Worm (Caenorhabditis elegans): ENCODE measurements around the gene F54D12.9.
A peak's percentile ranks its signal among the peaks of the same experiment; 100 is the strongest.

The F54D12.9 gene

DNA sequence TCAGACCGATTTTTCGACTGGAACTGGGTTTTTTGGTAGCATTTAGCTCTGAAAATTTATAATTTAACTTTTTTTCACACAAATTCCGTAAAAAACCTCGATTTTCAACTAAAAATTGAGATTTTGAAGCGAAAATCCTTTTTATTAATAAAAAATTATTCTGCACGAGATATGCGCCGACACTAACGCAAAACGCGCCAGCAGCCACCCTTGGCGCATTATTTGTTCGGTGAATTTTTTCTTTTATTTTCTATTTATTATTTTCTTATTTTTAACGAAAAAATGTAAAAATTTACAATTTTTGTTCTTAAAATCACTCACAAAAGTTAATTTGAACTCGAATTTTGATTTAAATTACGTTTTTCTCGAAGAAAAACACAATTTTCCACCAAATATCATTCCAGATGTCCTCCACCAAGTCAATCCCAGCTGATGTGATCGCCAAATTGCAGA is 20.7 kb upstream of the F54D12.9 start, which contains the start of gene Y51H7C.7:
Gene Y51H7C.7 (plus strand): TSS at position 403 of the 453 bp plus-strand sequence.
- TF ChIP-seq drap-1 (GFP tag; optimal IDR thresholded peaks at IDR 0.05) (no peak), mep-1 (tag; optimal IDR thresholded peaks at IDR 0.05) (peak; percentile 50), lin-13 (tag; optimal IDR thresholded peaks at IDR 0.05) (peak; percentile 44)

DNA sequence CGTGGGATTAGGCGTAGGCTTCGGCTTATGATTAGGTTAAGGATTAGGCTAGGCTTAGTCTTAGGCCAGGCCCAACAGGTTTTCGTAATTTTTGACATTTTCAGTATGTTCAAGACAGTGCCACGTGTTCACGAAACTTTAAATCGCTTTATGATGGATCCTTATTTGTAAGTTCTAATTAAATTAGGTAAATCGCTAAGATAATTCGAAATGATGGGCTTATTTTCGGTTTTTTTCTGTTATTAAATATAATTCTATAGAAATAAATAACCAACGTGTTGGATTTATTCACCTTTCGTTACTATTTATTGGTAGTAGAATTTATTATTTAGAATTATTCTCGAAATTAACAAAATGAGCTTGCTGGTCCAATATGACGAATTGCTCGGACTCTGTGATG is 20.0 kb upstream of the F54D12.9 start, which contains the start of gene Y51H7C.8:
Gene Y51H7C.8 (plus strand): TSS at position 301 of the 400 bp plus-strand sequence.
- TF ChIP-seq snpc-4 (tag; optimal IDR thresholded peaks at IDR 0.05) (no peak), hlh-1 (tag; optimal IDR thresholded peaks at IDR 0.05) (no peak)

ce11 chrII:1400105-1400504 is 18.6 kb upstream of the F54D12.9 start, which contains the start of gene F54D12.1:
F54D12.1 (plus strand) TSS chrII:1400405.
- TF ChIP-seq mab-5 (tag; optimal IDR thresholded peaks at IDR 0.05) (no peak), nhr-76 (tag; optimal IDR thresholded peaks at IDR 0.05) (no peak), sptf-1 (tag; optimal IDR thresholded peaks at IDR 0.05) (no peak), lsy-2 (tag; optimal IDR thresholded peaks at IDR 0.05) (no peak), snpc-4 (tag; optimal IDR thresholded peaks at IDR 0.05) (no peak), blmp-1 (tag; optimal IDR thresholded peaks at IDR 0.05) (no peak), sem-2 (GFP tag; optimal IDR thresholded peaks at IDR 0.05) (no peak), ham-2 (GFP tag; optimal IDR thresholded peaks at IDR 0.05) (no peak)

- TF ChIP-seq unc-39 (tag; optimal IDR thresholded peaks at IDR 0.05), result no peak
Observed at ce11 chrII:1398396-1398795, 16.9 kb upstream of the F54D12.9 start, which contains the start of gene F54D12.2. F54D12.2 (plus strand) TSS chrII:1398696.

DNA sequence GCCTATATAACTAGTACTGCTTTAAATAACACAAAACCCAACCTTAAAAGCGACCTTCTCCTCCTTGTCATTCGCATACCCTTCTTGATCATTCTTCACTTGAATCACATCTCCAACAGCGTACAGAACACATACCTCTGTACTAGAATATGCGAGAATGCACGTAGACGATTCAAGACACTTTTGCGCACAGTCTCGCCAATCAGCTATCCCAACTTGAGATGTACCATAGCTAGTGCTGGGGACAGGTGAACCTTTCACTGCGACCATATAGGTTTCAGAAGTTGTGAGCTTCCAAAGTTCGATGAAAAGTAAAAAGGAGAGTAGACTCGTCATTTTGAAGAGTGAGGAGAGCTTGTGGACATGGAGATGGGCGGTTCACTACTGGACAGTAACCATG is 16.2 kb upstream of the F54D12.9 start, which contains the start of gene F54D12.8:
Gene F54D12.8 (minus strand): TSS at position 336 of the 400 bp plus-strand sequence.
- TF ChIP-seq unc-39 (tag; optimal IDR thresholded peaks at IDR 0.05) (no peak), lin-32 (GFP tag; optimal IDR thresholded peaks at IDR 0.05) (no peak), elt-1 (tag; optimal IDR thresholded peaks at IDR 0.05; ENCODE audit: borderline replicate concordance, insufficient read depth) (no peak)

DNA sequence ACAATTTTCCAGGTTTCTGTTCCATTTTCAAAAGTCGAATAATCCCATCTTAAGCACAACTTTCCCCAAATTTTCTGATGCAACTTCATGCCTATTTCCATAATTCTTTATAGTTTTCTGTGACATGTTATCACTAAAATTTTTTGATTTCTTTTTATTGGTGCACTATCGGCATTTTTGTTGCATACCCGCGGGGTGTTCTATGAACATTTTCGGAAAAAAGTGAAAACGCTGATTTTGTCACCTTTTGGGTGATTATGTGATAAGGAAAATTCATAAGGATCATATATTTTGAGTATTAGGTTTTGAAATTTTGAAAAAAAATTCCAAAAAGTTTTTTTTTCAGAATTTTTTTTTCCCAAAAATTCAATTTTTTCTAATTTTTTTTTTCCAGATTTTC is 5.0 kb upstream of the F54D12.9 start, which contains the start of gene aat-7:
Gene aat-7 (plus strand): TSS at position 393 of the 400 bp plus-strand sequence.
- TF ChIP-seq hlh-1 (tag; optimal IDR thresholded peaks at IDR 0.05) (no peak), elt-1 (tag; optimal IDR thresholded peaks at IDR 0.05; ENCODE audit: borderline replicate concordance, insufficient read depth) (no peak), unc-120 (tag; optimal IDR thresholded peaks at IDR 0.05; ENCODE audit: poor library complexity, severe bottlenecking) (no peak), lin-13 (tag; optimal IDR thresholded peaks at IDR 0.05) (no peak), ceh-83 (GFP tag; optimal IDR thresholded peaks at IDR 0.05) (no peak), sptf-1 (tag; optimal IDR thresholded peaks at IDR 0.05) (no peak)

DNA sequence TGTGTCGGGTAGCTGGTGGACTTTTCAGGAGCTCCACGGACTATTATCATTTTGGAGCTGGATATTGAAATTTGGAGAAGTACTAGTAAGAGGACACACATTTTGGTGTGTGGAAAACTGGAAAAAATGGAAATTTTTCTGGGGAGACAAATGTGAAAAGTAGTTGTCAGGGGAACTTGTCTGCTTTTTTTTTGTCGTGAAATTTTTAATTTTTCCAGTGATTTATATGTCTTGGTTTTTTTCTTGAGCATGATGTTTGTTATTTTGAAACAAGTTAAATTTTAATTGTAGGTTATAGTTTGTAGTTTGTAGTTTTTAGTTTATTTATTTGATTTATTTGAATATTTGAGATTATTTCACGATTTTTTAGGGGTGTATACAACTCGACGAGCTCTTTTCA is 3.8 kb upstream of the F54D12.9 start, which contains the start of gene F54D12.7:
Gene F54D12.7 (minus strand): TSS at position 101 of the 400 bp plus-strand sequence.
- TF ChIP-seq bed-3 (GFP tag; optimal IDR thresholded peaks at IDR 0.05) (no peak), pha-4 (tag; optimal IDR thresholded peaks at IDR 0.05) (no peak)

- TF ChIP-seq sptf-1 (tag; optimal IDR thresholded peaks at IDR 0.05), result no peak
- TF ChIP-seq drap-1 (GFP tag; optimal IDR thresholded peaks at IDR 0.05), result no peak
- no peak for TF ChIP-seq elt-3 (tag; optimal IDR thresholded peaks at IDR 0.05)
- TF ChIP-seq hlh-1 (tag; optimal IDR thresholded peaks at IDR 0.05), result no peak
- no peak for TF ChIP-seq pha-4 (tag; optimal IDR thresholded peaks at IDR 0.05)
- no peak for TF ChIP-seq bed-3 (GFP tag; optimal IDR thresholded peaks at IDR 0.05)
- TF ChIP-seq nhr-237 (tag; optimal IDR thresholded peaks at IDR 0.05), result no peak
Observed at ce11 chrII:1378259-1378658, 3.3 kb downstream of the F54D12.9 start, which contains the start of gene F54D12.10. F54D12.10 (minus strand) TSS chrII:1378359.

DNA sequence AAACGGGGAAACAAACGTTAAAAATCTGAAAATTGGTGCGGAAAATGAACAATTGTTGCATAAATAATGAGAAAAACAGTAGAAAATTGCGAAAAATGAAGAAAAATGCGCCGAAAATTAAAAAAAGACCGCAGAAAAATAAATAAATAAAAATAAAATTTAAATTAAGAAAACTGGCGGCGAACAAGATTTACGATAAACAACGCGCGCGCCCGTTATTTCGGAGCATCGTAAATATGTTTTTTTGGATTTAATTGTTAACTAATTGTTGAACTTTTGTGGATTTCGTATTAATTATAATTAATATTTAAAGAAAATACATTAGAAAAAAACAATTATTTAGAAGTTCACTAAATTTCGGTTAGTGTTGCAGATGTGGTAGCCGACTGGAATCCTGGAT is 4.7 kb downstream of the F54D12.9 start:
- TF ChIP-seq nhr-28 (tag; optimal IDR thresholded peaks at IDR 0.05) (no peak), nhr-76 (tag; optimal IDR thresholded peaks at IDR 0.05) (no peak), unc-120 (tag; optimal IDR thresholded peaks at IDR 0.05; ENCODE audit: poor library complexity, severe bottlenecking) (no peak), mep-1 (tag; optimal IDR thresholded peaks at IDR 0.05) (no peak), lin-32 (GFP tag; optimal IDR thresholded peaks at IDR 0.05) (no peak)
